Worm (Caenorhabditis elegans) whole organism, L1 larva: Measurements from ENCODE around the gene fmo-2.

Source experiments
- aly-2 ChIP-seq: fragments of 150-350 bp; optimal IDR thresholded peaks from 2 replicates; lab custom pipeline; 2014; ENCODE audit warnings: missing biosample characterization, missing genetic modification characterization
- ceh-63 ChIP-seq: fragments of 200-800 bp; sonication (Bioruptor generic); optimal IDR thresholded peaks from 2 replicates; lab custom pipeline; 2018; ENCODE audit warnings: mild to moderate bottlenecking, missing genetic modification characterization, missing compliant biosample characterization
- ceh-8 ChIP-seq: fragments of 200-800 bp; sonication (Bioruptor generic); optimal IDR thresholded peaks from 2 replicates; lab custom pipeline; 2018; ENCODE audit warnings: mild to moderate bottlenecking, missing genetic modification characterization, moderate library complexity, missing compliant biosample characterization
- egl-13 ChIP-seq: sonication (generic microtip); optimal IDR thresholded peaks from 2 replicates; lab custom pipeline; 2016; ENCODE audit warnings: missing genotype, missing genetic modification reagents, missing genetic modification characterization, missing compliant biosample characterization
- fkh-10 ChIP-seq: sonication (generic microtip); optimal IDR thresholded peaks from 2 replicates; lab custom pipeline; 2017; ENCODE audit warnings: missing biosample characterization, missing genetic modification reagents, missing genetic modification characterization
- jun-1 ChIP-seq: fragments of 150-350 bp; optimal IDR thresholded peaks from 2 replicates; lab custom pipeline; 2014; ENCODE audit warnings: missing biosample characterization, missing genetic modification reagents, missing genetic modification characterization
- lin-13 ChIP-seq: fragments of 150-350 bp; optimal IDR thresholded peaks from 2 replicates; lab custom pipeline; 2014; ENCODE audit warnings: missing biosample characterization, missing genetic modification reagents, missing genetic modification characterization
- lin-35 ChIP-seq, 2 experiments: fragments of 150-350 bp; optimal IDR thresholded peaks; 2 replicates each; lab custom pipeline; 2014; ENCODE audit warnings: missing biosample characterization in 2 of 2, missing genetic modification characterization in 2 of 2, missing genetic modification reagents in 2 of 2
- nhr-237 ChIP-seq: fragments of 150-350 bp; optimal IDR thresholded peaks from 2 replicates; lab custom pipeline; 2014; ENCODE audit warnings: missing biosample characterization, missing genetic modification characterization
- nhr-77 ChIP-seq: fragments of 150-350 bp; optimal IDR thresholded peaks from 2 replicates; lab custom pipeline; 2014; ENCODE audit warnings: missing biosample characterization, missing genetic modification characterization
- pag-3 ChIP-seq: sonication (generic microtip); optimal IDR thresholded peaks from 2 replicates; lab custom pipeline; 2017; ENCODE audit warnings: missing genetic modification characterization, mild to moderate bottlenecking, missing compliant biosample characterization, antibody characterized with exemption, borderline replicate concordance; ENCODE audit not compliant: insufficient read depth
- pax-3 ChIP-seq: fragments of 200-800 bp; sonication (Bioruptor generic); optimal IDR thresholded peaks from 2 replicates; lab custom pipeline; 2018; ENCODE audit warnings: mild to moderate bottlenecking, missing genetic modification characterization, moderate library complexity, missing compliant biosample characterization
- pqm-1 ChIP-seq: sonication (generic microtip); optimal IDR thresholded peaks from 3 replicates; lab custom pipeline; 2017; ENCODE audit warnings: missing biosample characterization, missing genetic modification characterization
- tbx-2 ChIP-seq: sonication (generic microtip); optimal IDR thresholded peaks from 2 replicates; lab custom pipeline; 2016; ENCODE audit warnings: missing genetic modification characterization, missing compliant biosample characterization

ce11 chrIV:10705176-10705575, 22.9 kb downstream of the fmo-2 start, which contains the start of gene R102.10:
- no peak for TF ChIP-seq nhr-237 (tag; lab: Kevin White, UChicago)
- TF ChIP-seq pax-3 (tag; lab: Kevin White, UChicago) = no peak
- no peak for TF ChIP-seq jun-1
- no peak for TF ChIP-seq pqm-1 (tag; lab: Kevin White, UChicago)
- TF ChIP-seq aly-2 = no peak
- no peak for TF ChIP-seq lin-35 (GFP tag; optimal IDR thresholded peaks at IDR 0.05; lab: Kevin White, UChicago)
- no peak for TF ChIP-seq nhr-77 (tag; lab: Kevin White, UChicago)
- TF ChIP-seq tbx-2 (tag; lab: Kevin White, UChicago) = no peak
- TF ChIP-seq ceh-8 (GFP tag; lab: Kevin White, UChicago) = no peak
- no peak for TF ChIP-seq fkh-10 (GFP tag; lab: Kevin White, UChicago)
- TF ChIP-seq egl-13 (tag; lab: Kevin White, UChicago) = no peak
- no peak for TF ChIP-seq ceh-63 (GFP tag; lab: Kevin White, UChicago)
- no peak for TF ChIP-seq lin-13
- TF ChIP-seq pag-3 (tag; lab: Kevin White, UChicago) = no peak
